Fruit fly (Drosophila melanogaster): ENCODE data around the gene ppk19.

DNA sequence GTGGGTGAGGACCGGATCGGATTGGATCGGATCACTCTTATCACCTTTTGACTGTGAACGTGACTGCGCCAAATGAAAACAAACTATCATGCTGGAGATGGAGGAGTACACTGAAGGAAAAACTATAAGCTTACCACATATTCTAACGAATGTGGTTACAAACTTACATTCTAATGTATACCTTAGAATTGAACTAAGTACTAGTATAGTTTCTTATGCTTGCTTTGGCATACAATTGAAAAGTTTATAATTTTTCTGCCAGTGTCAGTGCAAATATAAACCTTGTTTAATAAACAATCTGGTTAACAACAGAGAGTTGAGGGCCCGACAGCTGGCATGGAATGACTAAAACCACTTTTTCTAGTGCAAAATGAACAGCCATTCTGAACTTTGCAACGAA lies 45.3 kb downstream of the ppk19 start:
- TF ChIP-seq Eip93F (GFP tag; optimal IDR thresholded peaks at IDR 0.05) (no peak), CG11762 (GFP tag; optimal IDR thresholded peaks at IDR 0.05; ENCODE audit: insufficient read depth) (no peak), CG8632 (GFP tag; optimal IDR thresholded peaks at IDR 0.05) (no peak), CG8119 (GFP tag; IDR thresholded peaks at IDR 0.05) (peak; percentile 57; the same call in 2 of the 3 replicates), CG10669 (GFP tag; optimal IDR thresholded peaks at IDR 0.05) (no peak), Ets21C (GFP tag; optimal IDR thresholded peaks at IDR 0.05) (no peak), dsx (GFP tag; optimal IDR thresholded peaks at IDR 0.05; ENCODE audit: poor library complexity, severe bottlenecking) (no peak), CG3032 (tag; optimal IDR thresholded peaks at IDR 0.05) (peak; percentile 4), Eip78C (GFP tag) (peak; percentile 5)
